Worm (Caenorhabditis elegans) whole organism, L3 larva: ENCODE results near the gene ZK418.2.
A peak's percentile ranks its signal among the peaks of the same experiment; 100 is the strongest.

Source experiments
- R02D3.7 ChIP-seq: fragments of 150-350 bp; optimal IDR thresholded peaks from 2 replicates; lab custom pipeline; 2014; ENCODE audit warnings: missing biosample characterization, missing genetic modification characterization
- ZK546.5 ChIP-seq: sonication (generic microtip); optimal IDR thresholded peaks from 2 replicates; lab custom pipeline; 2017; ENCODE audit warnings: missing biosample characterization, missing genetic modification characterization
- aly-2 ChIP-seq: fragments of 150-350 bp; optimal IDR thresholded peaks from 2 replicates; lab custom pipeline; 2014; ENCODE audit warnings: missing biosample characterization, missing genetic modification characterization
- ceh-16 ChIP-seq: sonication (generic microtip); optimal IDR thresholded peaks from 2 replicates; lab custom pipeline; 2017; ENCODE audit warnings: missing biosample characterization, missing genetic modification characterization
- ceh-28 ChIP-seq: fragments of 150-350 bp; optimal IDR thresholded peaks from 2 replicates; lab custom pipeline; 2014; ENCODE audit warnings: missing biosample characterization, missing genetic modification reagents, missing genetic modification characterization
- ceh-82 ChIP-seq: fragments of 150-350 bp; optimal IDR thresholded peaks from 2 replicates; lab custom pipeline; 2014; ENCODE audit warnings: missing biosample characterization, missing genetic modification characterization
- elt-1 ChIP-seq: fragments of 150-350 bp; optimal IDR thresholded peaks from 2 replicates; lab custom pipeline; 2014; ENCODE audit warnings: missing biosample characterization, missing genetic modification characterization
- elt-2 ChIP-seq: sonication (generic microtip); optimal IDR thresholded peaks from 2 replicates; lab custom pipeline; 2016; ENCODE audit warnings: missing genetic modification reagents, mild to moderate bottlenecking, missing genetic modification characterization, missing compliant biosample characterization
- eor-1 ChIP-seq, 2 experiments: fragments of 150-350 bp; optimal IDR thresholded peaks; 2 replicates each; lab custom pipeline; 2014 to 2018; ENCODE audit warnings: missing biosample characterization in 2 of 2, missing genetic modification characterization in 2 of 2
- hmg-11 ChIP-seq: sonication (generic microtip); optimal IDR thresholded peaks from 2 replicates; lab custom pipeline; 2016; ENCODE audit warnings: missing genetic modification characterization, missing compliant biosample characterization
- lin-15B ChIP-seq: fragments of 150-350 bp; optimal IDR thresholded peaks from 2 replicates; lab custom pipeline; 2014; ENCODE audit warnings: missing biosample characterization, missing genetic modification characterization
- lin-39 ChIP-seq: fragments of 150-350 bp; optimal IDR thresholded peaks from 2 replicates; lab custom pipeline; 2018; ENCODE audit warnings: missing biosample characterization, missing genetic modification reagents, missing genetic modification characterization
- lsy-12 ChIP-seq: sonication (generic microtip); optimal IDR thresholded peaks from 2 replicates; lab custom pipeline; 2016; ENCODE audit warnings: mild to moderate bottlenecking, missing genetic modification characterization, missing compliant biosample characterization
- mdl-1 ChIP-seq: fragments of 150-350 bp; optimal IDR thresholded peaks from 2 replicates; lab custom pipeline; 2014; ENCODE audit warnings: missing biosample characterization, missing genetic modification characterization
- mml-1 ChIP-seq: fragments of 150-350 bp; sonication (generic microtip); optimal IDR thresholded peaks from 3 replicates; lab custom pipeline; 2014; ENCODE audit warnings: missing biosample characterization, missing genetic modification characterization
- nfya-1 ChIP-seq: sonication (generic microtip); optimal IDR thresholded peaks from 2 replicates; lab custom pipeline; 2017; ENCODE audit warnings: missing genetic modification characterization, mild to moderate bottlenecking, missing compliant biosample characterization, antibody characterized with exemption, moderate library complexity; ENCODE audit not compliant: insufficient read depth
- nhr-11 ChIP-seq: fragments of 150-350 bp; optimal IDR thresholded peaks from 2 replicates; lab custom pipeline; 2014; ENCODE audit warnings: missing biosample characterization, missing genetic modification characterization
- nhr-12 ChIP-seq: fragments of 150-350 bp; optimal IDR thresholded peaks from 2 replicates; lab custom pipeline; 2014; ENCODE audit warnings: missing biosample characterization, missing genetic modification characterization
- nhr-23 ChIP-seq: fragments of 150-350 bp; optimal IDR thresholded peaks from 2 replicates; lab custom pipeline; 2014; ENCODE audit warnings: missing biosample characterization, missing genetic modification reagents, missing genetic modification characterization
- nhr-25 ChIP-seq: sonication (generic microtip); optimal IDR thresholded peaks from 2 replicates; lab custom pipeline; 2017; ENCODE audit warnings: missing biosample characterization, missing genetic modification characterization
- nhr-28 ChIP-seq: fragments of 150-350 bp; optimal IDR thresholded peaks from 2 replicates; lab custom pipeline; 2014; ENCODE audit warnings: missing biosample characterization, missing genetic modification characterization
- nhr-43 ChIP-seq: sonication (generic microtip); optimal IDR thresholded peaks from 2 replicates; lab custom pipeline; 2016; ENCODE audit warnings: mild to moderate bottlenecking, missing genetic modification characterization, missing compliant biosample characterization; ENCODE audit not compliant: poor library complexity, severe bottlenecking
- nhr-67 ChIP-seq: fragments of 150-350 bp; optimal IDR thresholded peaks from 2 replicates; lab custom pipeline; 2014; ENCODE audit warnings: missing biosample characterization, missing genetic modification characterization
- nhr-76 ChIP-seq: fragments of 150-350 bp; sonication (generic microtip); optimal IDR thresholded peaks from 5 replicates; lab custom pipeline; 2014; ENCODE audit warnings: missing biosample characterization, missing genetic modification characterization
- pha-4 ChIP-seq: fragments of 150-350 bp; optimal IDR thresholded peaks from 2 replicates; lab custom pipeline; 2014; ENCODE audit warnings: missing biosample characterization, missing genetic modification reagents, missing genetic modification characterization
- pqm-1 ChIP-seq: fragments of 150-350 bp; optimal IDR thresholded peaks from 2 replicates; lab custom pipeline; 2017; ENCODE audit warnings: missing biosample characterization, missing genetic modification characterization, inconsistent platforms
- sea-2 ChIP-seq: fragments of 150-350 bp; sonication (generic microtip); optimal IDR thresholded peaks from 4 replicates; lab custom pipeline; 2014; ENCODE audit warnings: missing biosample characterization, missing genetic modification reagents, missing genetic modification characterization
- skn-1 ChIP-seq: fragments of 150-350 bp; optimal IDR thresholded peaks from 2 replicates; lab custom pipeline; 2014; ENCODE audit warnings: missing biosample characterization, missing genetic modification characterization
- snpc-4 ChIP-seq: fragments of 150-350 bp; optimal IDR thresholded peaks from 2 replicates; lab custom pipeline; 2014; ENCODE audit warnings: missing biosample characterization, missing genetic modification characterization
- tbx-2 ChIP-seq: sonication (generic microtip); optimal IDR thresholded peaks from 2 replicates; lab custom pipeline; 2016; ENCODE audit warnings: mild to moderate bottlenecking, missing genetic modification characterization, missing compliant biosample characterization
- unc-39 ChIP-seq: sonication (generic microtip); optimal IDR thresholded peaks from 4 replicates; lab custom pipeline; 2017; ENCODE audit warnings: missing biosample characterization, missing genetic modification characterization
- unc-62 ChIP-seq: fragments of 150-350 bp; sonication (generic microtip); optimal IDR thresholded peaks from 4 replicates; lab custom pipeline; 2014; ENCODE audit warnings: missing biosample characterization, missing genetic modification reagents, missing genetic modification characterization
- zag-1 ChIP-seq: fragments of 150-350 bp; optimal IDR thresholded peaks from 2 replicates; lab custom pipeline; 2014; ENCODE audit warnings: missing biosample characterization, missing genetic modification characterization
- ztf-11 ChIP-seq: fragments of 150-350 bp; optimal IDR thresholded peaks from 2 replicates; lab custom pipeline; 2014; ENCODE audit warnings: missing biosample characterization, missing genetic modification characterization
- ztf-4 ChIP-seq: fragments of 150-350 bp; optimal IDR thresholded peaks from 2 replicates; lab custom pipeline; 2014; ENCODE audit warnings: missing biosample characterization, missing genetic modification characterization

The ZK418.2 gene

DNA sequence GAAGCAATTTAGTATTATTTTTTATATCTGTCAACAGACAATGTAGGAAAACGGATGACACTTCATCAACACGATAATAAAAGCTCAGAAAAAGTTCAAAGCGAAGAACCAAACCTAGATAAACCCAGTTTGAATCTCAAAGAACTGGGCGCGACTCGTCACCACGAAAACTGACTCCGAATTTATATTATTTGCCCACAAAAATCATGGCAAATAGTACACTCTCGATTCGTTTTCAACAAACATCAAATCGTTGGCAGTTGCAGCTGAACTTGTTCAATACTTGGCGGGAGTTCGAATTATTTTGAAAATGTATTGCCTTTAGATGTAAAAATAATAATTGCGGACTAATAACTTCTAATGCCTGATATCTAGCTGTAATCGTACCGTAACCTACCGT, 8.0 kb upstream of the ZK418.2 start:
- TF ChIP-seq pha-4 (peak; percentile 26), elt-2 (no peak), nhr-12 (tag; lab: Kevin White, UChicago) (no peak), sea-2 (GFP tag; lab: Kevin White, UChicago) (no peak), skn-1 (tag; lab: Kevin White, UChicago) (no peak)
- TF ChIP-seq, all 47 proteins: peak for 1

- TF ChIP-seq lin-39 (tag; lab: Kevin White, UChicago) (no peak), eor-1 (tag; optimal IDR thresholded peaks at IDR 0.05; lab: Kevin White, UChicago) (no peak), aly-2 (tag; lab: Kevin White, UChicago) (no peak), nhr-28 (tag; lab: Kevin White, UChicago) (no peak), nfya-1 (tag; lab: Kevin White, UChicago) (no peak), R02D3.7 (tag; lab: Kevin White, UChicago) (no peak), ZK546.5 (tag; lab: Kevin White, UChicago) (no peak), zag-1 (no peak), ztf-11 (tag; lab: Kevin White, UChicago) (no peak), unc-62 (GFP tag; lab: Kevin White, UChicago) (no peak)
Measured at ce11 chrIII:7084908-7085307, 6.2 kb upstream of the ZK418.2 start, which contains the start of gene tofu-7. Gene tofu-7 (minus strand): TSS chrIII:7085018.

- TF ChIP-seq unc-39 = no peak
- TF ChIP-seq elt-2 = peak; percentile 28
- TF ChIP-seq nhr-67 (tag; lab: Kevin White, UChicago) = no peak
- no peak for TF ChIP-seq nhr-23 (tag; lab: Kevin White, UChicago)
- no peak for TF ChIP-seq unc-62 (GFP tag; lab: Kevin White, UChicago)
Measured at ce11 chrIII:7087180-7087579, 4.0 kb upstream of the ZK418.2 start.

DNA sequence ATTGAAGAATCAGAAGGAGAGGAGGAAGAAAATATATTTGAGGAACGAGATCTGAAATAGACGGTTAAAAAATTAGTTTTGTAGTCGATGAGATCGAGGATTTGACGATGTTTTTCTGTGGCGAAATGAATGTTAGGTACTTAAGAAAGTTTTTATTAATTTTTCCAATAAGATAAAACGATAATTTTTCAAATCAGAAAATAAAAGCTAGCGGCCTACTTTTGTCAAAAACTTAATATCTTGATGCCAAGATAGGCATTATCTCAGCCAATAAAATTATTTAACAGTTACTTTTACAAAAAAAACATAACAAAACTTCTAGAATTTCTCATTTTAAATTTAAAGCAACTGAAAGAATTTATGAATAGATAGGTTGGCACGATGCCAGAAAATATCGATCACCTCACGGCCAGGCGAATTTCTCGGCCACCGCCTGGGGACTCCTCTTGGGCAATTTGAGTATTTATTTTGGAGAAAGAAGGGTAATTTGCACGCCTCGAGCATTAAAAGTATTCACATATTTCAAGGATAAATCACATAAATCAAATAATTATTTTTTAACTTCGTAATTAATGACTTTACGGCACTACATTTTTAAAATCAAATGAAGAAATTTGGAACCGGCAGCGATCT, 3.3 kb upstream of the ZK418.2 start, which contains the start of gene fubl-2:
Gene fubl-2, minus strand, starts transcription at position 51 of the 633 bp plus-strand sequence.
- no peak for TF ChIP-seq nhr-67 (tag; lab: Kevin White, UChicago)
- no peak for TF ChIP-seq mml-1 (tag; lab: Kevin White, UChicago)
- no peak for TF ChIP-seq hmg-11 (tag; lab: Kevin White, UChicago)
- TF ChIP-seq mdl-1 (tag; lab: Kevin White, UChicago) = no peak
- no peak for TF ChIP-seq elt-1 (tag; lab: Kevin White, UChicago)
- peak; percentile 73 for TF ChIP-seq ceh-28 (tag; lab: Kevin White, UChicago)
- no peak for TF ChIP-seq lsy-12 (tag; lab: Kevin White, UChicago)
- TF ChIP-seq nhr-23 (tag; lab: Kevin White, UChicago) = no peak
- TF ChIP-seq ztf-4 (tag; lab: Kevin White, UChicago) = no peak
- TF ChIP-seq ceh-82 (tag; lab: Kevin White, UChicago) = no peak
- no peak for TF ChIP-seq nhr-76 (tag; lab: Kevin White, UChicago)
- TF ChIP-seq pqm-1 (tag; lab: Kevin White, UChicago) = peak; percentile 24
- TF ChIP-seq tbx-2 = no peak
- TF ChIP-seq nfya-1 (tag; lab: Kevin White, UChicago) = peak; percentile 68
- TF ChIP-seq elt-2 = peak; percentile 35
- TF ChIP-seq snpc-4 (tag; lab: Kevin White, UChicago) = peak; percentile 58
- peak; percentile 83 for TF ChIP-seq nhr-43
- TF ChIP-seq nhr-12 (tag; lab: Kevin White, UChicago) = no peak
- TF ChIP-seq nhr-25 = peak; percentile 41
- no peak for TF ChIP-seq unc-39
- TF ChIP-seq lin-39 (tag; lab: Kevin White, UChicago) = peak; percentile 72
- TF ChIP-seq ZK546.5 (tag; lab: Kevin White, UChicago) = no peak
- no peak for TF ChIP-seq ceh-16 (tag; lab: Kevin White, UChicago)
- TF ChIP-seq sea-2 (GFP tag; lab: Kevin White, UChicago) = no peak
- peak; percentile 71 for TF ChIP-seq pha-4
- no peak for TF ChIP-seq nhr-11 (tag; lab: Kevin White, UChicago)
- TF ChIP-seq lin-15B (tag; lab: Kevin White, UChicago) = peak; percentile 82
- TF ChIP-seq R02D3.7 (tag; lab: Kevin White, UChicago) = peak; percentile 44
